Worm (Caenorhabditis elegans) whole organism, L4 larva: ENCODE data around the gene fipr-16.

Experiments
- F10B5.3 ChIP-seq: sonication (generic microtip); optimal IDR thresholded peaks from 2 replicates; lab custom pipeline; 2016; ENCODE audit warnings: mild to moderate bottlenecking, missing genetic modification characterization, missing compliant biosample characterization
- F44E2.7 ChIP-seq: fragments of 200-800 bp; sonication (Bioruptor generic); IDR thresholded peaks from 2 replicates; pipeline ENCODE4 v2.1.2; 2022; ENCODE audit warnings: missing genetic modification characterization, missing compliant biosample characterization
- T20F7.1 ChIP-seq: fragments of 200-800 bp; sonication (Bioruptor generic); optimal IDR thresholded peaks from 2 replicates; lab custom pipeline; 2018; ENCODE audit warnings: mild to moderate bottlenecking, missing genetic modification characterization, missing compliant biosample characterization
- Y105C5A.15 ChIP-seq: fragments of 200-800 bp; sonication (Bioruptor generic); IDR thresholded peaks from 2 replicates; pipeline ENCODE4 v1.3.6; 2022; ENCODE audit warnings: missing genetic modification characterization, missing compliant biosample characterization
- Y5F2A.4 ChIP-seq: fragments of 200-800 bp; sonication (Bioruptor generic); optimal IDR thresholded peaks from 2 replicates; lab custom pipeline; 2018; ENCODE audit warnings: mild to moderate bottlenecking, missing genetic modification characterization, missing compliant biosample characterization
- aha-1 ChIP-seq: fragments of 150-350 bp; peaks from one replicate; lab custom pipeline; 2014; ENCODE audit warnings: missing biosample characterization, missing genetic modification characterization
- aly-2 ChIP-seq: sonication (generic microtip); optimal IDR thresholded peaks from 2 replicates; lab custom pipeline; 2018; ENCODE audit warnings: missing biosample characterization, missing genetic modification characterization
- arid-1 ChIP-seq: fragments of 200-800 bp; sonication (Bioruptor generic); conservative IDR thresholded peaks from 2 replicates; pipeline ENCODE4 v1.3.6; 2022; ENCODE audit warnings: missing genetic modification reagents, missing genetic modification characterization, missing compliant biosample characterization
- attf-4 ChIP-seq: sonication (generic microtip); optimal IDR thresholded peaks from 3 replicates; lab custom pipeline; 2017; ENCODE audit warnings: missing biosample characterization, missing genetic modification characterization
- ceh-20 ChIP-seq: fragments of 200-800 bp; sonication (Bioruptor generic); IDR thresholded peaks from 2 replicates; pipeline ENCODE4 v1.3.6; 2022; ENCODE audit warnings: missing genetic modification reagents, missing genetic modification characterization, missing compliant biosample characterization
- ceh-28 ChIP-seq: fragments of 150-350 bp; optimal IDR thresholded peaks from 2 replicates; lab custom pipeline; 2014; ENCODE audit warnings: missing biosample characterization, missing genetic modification reagents, missing genetic modification characterization
- ceh-44 ChIP-seq: fragments of 200-800 bp; sonication (Bioruptor generic); IDR thresholded peaks from 2 replicates; pipeline ENCODE4 v1.3.6; 2022; ENCODE audit warnings: missing genetic modification reagents, missing genetic modification characterization, missing compliant biosample characterization
- ceh-82 ChIP-seq: sonication (generic microtip); optimal IDR thresholded peaks from 2 replicates; lab custom pipeline; 2017; ENCODE audit warnings: missing biosample characterization, missing genetic modification characterization
- cey-2 ChIP-seq: sonication (generic microtip); optimal IDR thresholded peaks from 3 replicates; lab custom pipeline; 2017; ENCODE audit warnings: missing genetic modification characterization, mild to moderate bottlenecking, missing compliant biosample characterization, antibody characterized with exemption, borderline replicate concordance; ENCODE audit not compliant: insufficient read depth
- daf-12 ChIP-seq: fragments of 150-350 bp; optimal IDR thresholded peaks from 2 replicates; lab custom pipeline; 2014; ENCODE audit warnings: missing biosample characterization, missing genetic modification reagents, missing genetic modification characterization
- daf-16 ChIP-seq, 3 experiments: sonication (generic microtip); optimal IDR thresholded peaks; 2 replicates each; lab custom pipeline; 2016 to 2017; ENCODE audit warnings: missing genetic modification characterization in 3 of 3, missing genetic modification reagents in 3 of 3, mild to moderate bottlenecking in 2 of 3, missing compliant biosample characterization in 2 of 3, missing biosample characterization in 1 of 3, moderate library complexity in 1 of 3
- dmd-9 ChIP-seq: fragments of 200-800 bp; sonication (Bioruptor generic); IDR thresholded peaks from 2 replicates; pipeline ENCODE4 v1.3.6; 2022; ENCODE audit warnings: missing genetic modification reagents, missing genetic modification characterization, missing compliant biosample characterization
- dpl-1 ChIP-seq: fragments of 150-350 bp; optimal IDR thresholded peaks from 2 replicates; lab custom pipeline; 2014; ENCODE audit warnings: missing biosample characterization, missing genetic modification reagents, missing genetic modification characterization
- dve-1 ChIP-seq: sonication (generic microtip); optimal IDR thresholded peaks from 2 replicates; lab custom pipeline; 2017; ENCODE audit warnings: antibody characterized with exemption, mild to moderate bottlenecking, missing genetic modification characterization, missing compliant biosample characterization; ENCODE audit not compliant: insufficient read depth
- hif-1 ChIP-seq, 2 experiments: sonication (generic microtip); optimal IDR thresholded peaks; 2 replicates each; lab custom pipeline; 2016 to 2017; ENCODE audit warnings: missing compliant biosample characterization in 2 of 2, missing genetic modification characterization in 2 of 2, missing genetic modification reagents in 2 of 2, missing genotype in 2 of 2, mild to moderate bottlenecking in 1 of 2
- hlh-30 ChIP-seq: sonication (generic microtip); optimal IDR thresholded peaks from 2 replicates; lab custom pipeline; 2017; ENCODE audit warnings: antibody characterized with exemption, mild to moderate bottlenecking, missing genetic modification characterization, missing compliant biosample characterization; ENCODE audit not compliant: insufficient read depth
- lin-15B ChIP-seq: fragments of 150-350 bp; sonication (generic microtip); optimal IDR thresholded peaks from 3 replicates; lab custom pipeline; 2014; ENCODE audit warnings: missing biosample characterization, missing genetic modification characterization
- lin-29 ChIP-seq: fragments of 200-800 bp; sonication (Bioruptor generic); IDR thresholded peaks from 2 replicates; pipeline ENCODE4 v1.3.6; 2022; ENCODE audit warnings: missing genetic modification reagents, missing genetic modification characterization, missing compliant biosample characterization
- lin-39 ChIP-seq: fragments of 150-350 bp; optimal IDR thresholded peaks from 2 replicates; lab custom pipeline; 2014; ENCODE audit warnings: missing biosample characterization, missing genetic modification reagents, missing genetic modification characterization
- lir-3 ChIP-seq: sonication (generic microtip); optimal IDR thresholded peaks from 2 replicates; lab custom pipeline; 2016; ENCODE audit warnings: mild to moderate bottlenecking, missing genetic modification characterization, missing compliant biosample characterization
- lsy-2 ChIP-seq, 2 experiments: fragments of 150-350 bp in 1 of 2; sonication (generic microtip) in 1 of 2; optimal IDR thresholded peaks; 2 replicates each; lab custom pipeline; 2014 to 2017; ENCODE audit warnings: missing biosample characterization in 2 of 2, missing genetic modification characterization in 2 of 2
- mdl-1 ChIP-seq, 2 experiments: fragments of 150-350 bp in 1 of 2; sonication (generic microtip) in 1 of 2; optimal IDR thresholded peaks; 2 replicates each; lab custom pipeline; 2014 to 2017; ENCODE audit warnings: missing biosample characterization in 2 of 2, missing genetic modification characterization in 2 of 2
- mdt-29 ChIP-seq: fragments of 200-800 bp; sonication (Bioruptor generic); IDR thresholded peaks from 2 replicates; pipeline ENCODE4 v1.3.6; 2022; ENCODE audit warnings: missing genetic modification reagents, missing genetic modification characterization, missing compliant biosample characterization
- nhr-102 ChIP-seq: sonication (generic microtip); optimal IDR thresholded peaks from 2 replicates; lab custom pipeline; 2016; ENCODE audit warnings: mild to moderate bottlenecking, missing genetic modification characterization, moderate library complexity, missing compliant biosample characterization
- nhr-11 ChIP-seq: fragments of 150-350 bp; optimal IDR thresholded peaks from 2 replicates; lab custom pipeline; 2014; ENCODE audit warnings: missing biosample characterization, missing genetic modification characterization
- nhr-111 ChIP-seq: fragments of 200-800 bp; sonication (Bioruptor generic); optimal IDR thresholded peaks from 2 replicates; lab custom pipeline; 2018; ENCODE audit warnings: mild to moderate bottlenecking, missing genetic modification characterization, missing compliant biosample characterization
- nhr-42 ChIP-seq: fragments of 200-800 bp; sonication (Bioruptor generic); IDR thresholded peaks from 2 replicates; pipeline ENCODE4 v1.3.6; 2022; ENCODE audit warnings: missing genetic modification characterization, missing compliant biosample characterization
- nhr-77 ChIP-seq: fragments of 150-350 bp; optimal IDR thresholded peaks from 2 replicates; lab custom pipeline; 2014; ENCODE audit warnings: missing biosample characterization, missing genetic modification characterization
- pha-4 ChIP-seq, 2 experiments: fragments of 150-350 bp in 1 of 2; fragments of 200-800 bp in 1 of 2; sonication (Bioruptor generic) in 1 of 2; IDR thresholded peaks in 1 of 2; optimal IDR thresholded peaks in 1 of 2; 2 replicates each; pipeline versions ENCODE4 v1.3.6 to Lab custom; 2014 to 2022; ENCODE audit warnings: missing genetic modification characterization in 2 of 2, missing genetic modification reagents in 2 of 2, missing biosample characterization in 1 of 2, missing compliant biosample characterization in 1 of 2
- pqm-1 ChIP-seq: sonication (generic microtip); optimal IDR thresholded peaks from 2 replicates; lab custom pipeline; 2017; ENCODE audit warnings: missing biosample characterization, missing genetic modification characterization
- rbr-2 ChIP-seq: sonication (generic microtip); optimal IDR thresholded peaks from 2 replicates; lab custom pipeline; 2016; ENCODE audit warnings: missing genotype, missing genetic modification characterization, missing compliant biosample characterization
- saeg-2 ChIP-seq: fragments of 200-800 bp; sonication (Bioruptor generic); IDR thresholded peaks from 2 replicates; pipeline ENCODE4 v1.3.6; 2022; ENCODE audit warnings: missing genetic modification reagents, missing genetic modification characterization, missing compliant biosample characterization
- set-16 ChIP-seq: fragments of 200-800 bp; sonication (Bioruptor generic); IDR thresholded peaks from 2 replicates; pipeline ENCODE4 v1.3.6; 2022; ENCODE audit warnings: missing genetic modification reagents, missing genetic modification characterization, missing compliant biosample characterization
- snpc-1.2 ChIP-seq: fragments of 200-800 bp; sonication (Bioruptor generic); IDR thresholded peaks from 2 replicates; pipeline ENCODE4 v1.3.6; 2022; ENCODE audit warnings: missing genetic modification reagents, missing genetic modification characterization, missing compliant biosample characterization
- tag-97 ChIP-seq: fragments of 200-800 bp; sonication (Bioruptor generic); IDR thresholded peaks from 2 replicates; pipeline ENCODE4 v1.3.6; 2022; ENCODE audit warnings: missing genetic modification characterization, missing compliant biosample characterization
- unc-62 ChIP-seq, 3 experiments: fragments of 150-350 bp in 1 of 3; sonication (generic microtip); optimal IDR thresholded peaks in 2 of 3; peaks in 1 of 3; 1 replicate in 1 of 3; 2 replicates in 2 of 3; lab custom pipeline; 2014 to 2017; ENCODE audit warnings: missing biosample characterization in 3 of 3, missing genetic modification characterization in 3 of 3, missing genetic modification reagents in 3 of 3, missing genotype in 1 of 3
- vab-7 ChIP-seq: fragments of 200-800 bp; sonication (Bioruptor generic); IDR thresholded peaks from 2 replicates; pipeline ENCODE4 v1.3.6; 2022; ENCODE audit warnings: missing genetic modification reagents, missing genetic modification characterization, missing compliant biosample characterization
- zfp-2 ChIP-seq: sonication (generic microtip); optimal IDR thresholded peaks from 2 replicates; lab custom pipeline; 2016; ENCODE audit warnings: mild to moderate bottlenecking, missing genetic modification characterization, missing compliant biosample characterization
- zfp-3 ChIP-seq: fragments of 200-800 bp; sonication (Bioruptor generic); conservative IDR thresholded peaks from 2 replicates; pipeline ENCODE4 v1.3.6; 2022; ENCODE audit warnings: missing genetic modification reagents, missing genetic modification characterization, missing compliant biosample characterization
- zip-2 ChIP-seq: fragments of 150-350 bp; optimal IDR thresholded peaks from 2 replicates; lab custom pipeline; 2014; ENCODE audit warnings: missing biosample characterization, missing genetic modification characterization
- ztf-7 ChIP-seq: fragments of 150-350 bp; optimal IDR thresholded peaks from 2 replicates; lab custom pipeline; 2014; ENCODE audit warnings: missing biosample characterization, missing genetic modification characterization

Gene fipr-16

ce11 chrIII:8590882-8591281 is at the start of gene fipr-16:
Gene fipr-16, minus strand, starts transcription at chrIII:8590982.
- TF ChIP-seq hlh-30 (tag; lab: Kevin White, UChicago), result no peak
- no peak for TF ChIP-seq lir-3
- TF ChIP-seq rbr-2 (tag; lab: Kevin White, UChicago), result no peak
- TF ChIP-seq Y5F2A.4 (GFP tag; lab: Kevin White, UChicago), result no peak
- no peak for TF ChIP-seq dpl-1 (GFP tag; lab: Kevin White, UChicago)
- TF ChIP-seq ztf-7, result no peak
- TF ChIP-seq vab-7 (GFP tag; lab: Robert Waterston, UW), result no peak
- no peak for TF ChIP-seq ceh-28 (tag; lab: Kevin White, UChicago)
- no peak for TF ChIP-seq saeg-2
- no peak for TF ChIP-seq daf-16 (GFP tag; optimal IDR thresholded peaks at IDR 0.05; lab: Kevin White, UChicago)
- TF ChIP-seq daf-16 (tag; optimal IDR thresholded peaks at IDR 0.05; lab: Kevin White, UChicago), result no peak
- TF ChIP-seq ceh-20 (GFP tag; lab: Robert Waterston, UW), result no peak
- TF ChIP-seq zfp-2 (tag; lab: Kevin White, UChicago), result no peak
- TF ChIP-seq snpc-1.2 (GFP tag; lab: Robert Waterston, UW), result no peak
- TF ChIP-seq pha-4 (GFP tag; IDR thresholded peaks at IDR 0.05; lab: Robert Waterston, UW), result no peak
- no peak for TF ChIP-seq pha-4 (tag; optimal IDR thresholded peaks at IDR 0.05; lab: Kevin White, UChicago)
- TF ChIP-seq arid-1 (GFP tag; lab: Robert Waterston, UW), result no peak
- no peak for TF ChIP-seq daf-12 (tag; lab: Kevin White, UChicago)
- no peak for TF ChIP-seq lsy-2 (tag; optimal IDR thresholded peaks at IDR 0.05; lab: Kevin White, UChicago)

- TF ChIP-seq ztf-7 (no peak), pha-4 (GFP tag; IDR thresholded peaks at IDR 0.05; lab: Robert Waterston, UW) (peak; percentile 80), pha-4 (tag; optimal IDR thresholded peaks at IDR 0.05; lab: Kevin White, UChicago) (no peak), nhr-11 (tag; lab: Kevin White, UChicago) (no peak), cey-2 (tag; lab: Kevin White, UChicago) (no peak), zip-2 (tag; lab: Kevin White, UChicago) (no peak), lin-39 (tag; lab: Kevin White, UChicago) (no peak), nhr-111 (GFP tag; lab: Kevin White, UChicago) (no peak), ceh-44 (GFP tag; lab: Robert Waterston, UW) (0 out of 2 replicates have a peak, but pooled peaks have one; percentile 49), nhr-102 (peak; percentile 26), mdt-29 (GFP tag; lab: Robert Waterston, UW) (no peak), F44E2.7 (GFP tag; lab: Robert Waterston, UW) (no peak), lin-15B (tag; lab: Kevin White, UChicago) (no peak), ceh-82 (tag; lab: Kevin White, UChicago) (no peak), daf-16 (GFP tag; optimal IDR thresholded peaks at IDR 0.05; lab: Kevin White, UChicago) (peak in 1 of 2 experiments; percentile 77), daf-16 (tag; optimal IDR thresholded peaks at IDR 0.05; lab: Kevin White, UChicago) (peak; percentile 57), pqm-1 (tag; lab: Kevin White, UChicago) (no peak), mdl-1 (tag; optimal IDR thresholded peaks at IDR 0.05; lab: Kevin White, UChicago) (no peak), dve-1 (tag; lab: Kevin White, UChicago) (peak; percentile 37), T20F7.1 (GFP tag; lab: Kevin White, UChicago) (no peak), F10B5.3 (tag; lab: Kevin White, UChicago) (no peak), Y105C5A.15 (GFP tag; lab: Robert Waterston, UW) (no peak), hif-1 (tag; optimal IDR thresholded peaks at IDR 0.05; lab: Kevin White, UChicago) (no peak), ceh-20 (GFP tag; lab: Robert Waterston, UW) (peak; percentile 51; the same call in 1 of the 2 replicates), zfp-3 (GFP tag; lab: Robert Waterston, UW) (0 out of 2 replicates have a peak, but pooled peaks have one; percentile 40), nhr-42 (GFP tag; lab: Robert Waterston, UW) (peak; percentile 48; the same call in 1 of the 2 replicates), attf-4 (no peak), lin-29 (GFP tag; lab: Robert Waterston, UW) (no peak), ceh-28 (tag; lab: Kevin White, UChicago) (no peak), unc-62 (GFP tag; optimal IDR thresholded peaks at IDR 0.05 in 1 of 2; lab: Kevin White, UChicago) (no peak), unc-62 (tag; optimal IDR thresholded peaks at IDR 0.05; lab: Kevin White, UChicago) (no peak), dmd-9 (GFP tag; lab: Robert Waterston, UW) (no peak), aha-1 (tag; lab: Kevin White, UChicago) (peak; percentile 92), nhr-77 (tag; lab: Kevin White, UChicago) (no peak), set-16 (GFP tag; lab: Robert Waterston, UW) (no peak), aly-2 (no peak), tag-97 (GFP tag; lab: Robert Waterston, UW) (no peak)
Measured at ce11 chrIII:8639188-8639795, 48.5 kb upstream of the fipr-16 start, which contains the start of gene fip-1. Gene fip-1, plus strand, starts transcription at chrIII:8639745.
